Worm (Caenorhabditis elegans): ENCODE results near the gene cks-1.

ce11 chrIV:8514546-8514945, 827 bp downstream of the cks-1 start:
- TF ChIP-seq hlh-1 (tag; optimal IDR thresholded peaks at IDR 0.05): no peak
- no peak for TF ChIP-seq lsy-2 (tag; optimal IDR thresholded peaks at IDR 0.05)
- no peak for TF ChIP-seq mls-2 (tag; optimal IDR thresholded peaks at IDR 0.05)
- no peak for TF ChIP-seq pha-4 (tag; optimal IDR thresholded peaks at IDR 0.05)
- no peak for TF ChIP-seq flh-1 (GFP tag; optimal IDR thresholded peaks at IDR 0.05)
